Worm (Caenorhabditis elegans) whole organism, young adult: ENCODE measurements around the gene chhy-1.

ENCODE experiments used
- ceh-58 ChIP-seq: fragments of 200-800 bp; sonication (Bioruptor generic); IDR thresholded peaks from 2 replicates; pipeline ENCODE4 v1.3.6; 2022; ENCODE audit warnings: missing genetic modification characterization, missing compliant biosample characterization
- dpl-1 ChIP-seq: fragments of 150-350 bp; optimal IDR thresholded peaks from 2 replicates; lab custom pipeline; 2014; ENCODE audit warnings: missing biosample characterization, missing genetic modification reagents, missing genetic modification characterization

- TF ChIP-seq ceh-58 (no peak), dpl-1 (no peak)
These were observed 23.1 kb upstream of the chhy-1 start for ce11 chrII:8640503-8640902.
